Fruit fly (Drosophila melanogaster): ENCODE data around the gene Lip4.

The Lip4 gene

DNA sequence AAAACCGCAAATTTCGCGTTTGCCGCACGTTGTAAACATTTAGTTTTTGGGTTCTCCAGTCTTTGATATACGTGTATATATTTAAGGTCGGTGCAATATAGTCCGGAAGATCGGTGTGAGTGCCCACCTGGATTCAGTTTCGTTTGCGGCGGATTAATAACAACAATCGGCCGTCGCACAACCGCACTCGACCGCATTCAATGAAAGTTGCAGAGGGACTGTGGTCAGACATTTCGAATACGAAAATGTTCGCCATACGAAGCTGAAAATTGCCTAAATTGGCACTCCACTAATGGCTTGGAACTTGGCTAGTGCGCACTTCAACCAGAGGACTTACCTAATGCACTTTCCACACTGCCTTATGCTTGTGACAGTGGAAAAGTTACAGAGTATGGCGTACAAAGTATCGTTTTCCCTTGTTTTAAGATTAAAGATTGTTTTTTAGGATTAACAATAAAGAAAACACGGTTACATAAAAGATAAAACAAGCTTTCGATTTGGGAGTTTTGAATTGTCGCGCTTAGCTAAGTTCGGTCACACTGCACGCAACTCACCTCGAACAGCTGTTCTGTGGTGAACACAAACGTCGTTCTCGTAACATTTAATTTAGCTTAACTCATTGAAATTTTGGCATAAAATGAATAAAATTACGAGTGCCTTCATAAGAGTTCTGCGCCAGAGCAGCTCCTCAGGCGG lies 20.7 kb upstream of the Lip4 start, which contains the start of the genes Myo31DF and CG6094 (continued):
- TF ChIP-seq dpn (GFP tag; optimal IDR thresholded peaks at IDR 0.05), result peak; percentile 16 to 39
- peak; percentile 7 for TF ChIP-seq pnt (GFP tag; optimal IDR thresholded peaks at IDR 0.05)
- TF ChIP-seq Aef1 (GFP tag; IDR thresholded peaks at IDR 0.05), result no peak
- TF ChIP-seq peb (GFP tag; IDR thresholded peaks at IDR 0.05), result no peak
- no peak for TF ChIP-seq nerfin-1 (tag; optimal IDR thresholded peaks at IDR 0.05)
- no peak for TF ChIP-seq CG11085 (GFP tag; IDR thresholded peaks at IDR 0.05)
- no peak for TF ChIP-seq CG1832 (GFP tag; optimal IDR thresholded peaks at IDR 0.05)
- no peak for TF ChIP-seq cas (GFP tag; IDR thresholded peaks at IDR 0.05)
- TF ChIP-seq chn (GFP tag; optimal IDR thresholded peaks at IDR 0.05), result peak; percentile 23
- no peak for TF ChIP-seq p53 (GFP tag; optimal IDR thresholded peaks at IDR 0.05)
- TF ChIP-seq so (GFP tag; IDR thresholded peaks at IDR 0.05), result no peak
- peak; percentile 44 for TF ChIP-seq CG6854 (GFP tag; optimal IDR thresholded peaks at IDR 0.05)
- no peak for TF ChIP-seq CG31441 (GFP tag; IDR thresholded peaks at IDR 0.05)
- no peak for TF ChIP-seq CG3995 (GFP tag; optimal IDR thresholded peaks at IDR 0.05)
- TF ChIP-seq CG1233 (GFP tag; optimal IDR thresholded peaks at IDR 0.05), result no peak
- no peak for TF ChIP-seq cg (GFP tag; optimal IDR thresholded peaks at IDR 0.05)
- peak; percentile 47 for TF ChIP-seq CG2120 (GFP tag; optimal IDR thresholded peaks at IDR 0.05)
- peak; percentile 59 for TF ChIP-seq Vsx1 (GFP tag; optimal IDR thresholded peaks at IDR 0.05)
- peak; percentile 80 for TF ChIP-seq trem (tag; optimal IDR thresholded peaks at IDR 0.05)
- TF ChIP-seq ap (GFP tag; IDR thresholded peaks at IDR 0.05), result no peak
- no peak for TF ChIP-seq CG14860 (GFP tag; IDR thresholded peaks at IDR 0.05; ENCODE audit: partially characterized antibody)
- TF ChIP-seq gcm2 (GFP tag; optimal IDR thresholded peaks at IDR 0.05), result no peak
- no peak for TF ChIP-seq Atf-2 (GFP tag; optimal IDR thresholded peaks at IDR 0.05)
- TF ChIP-seq CG31224 (GFP tag; IDR thresholded peaks at IDR 0.05), result no peak; the same call in 1 of the 2 replicates
- peak; percentile 25 for TF ChIP-seq CG4424 (GFP tag; optimal IDR thresholded peaks at IDR 0.05)
- no peak for TF ChIP-seq CG7372 (GFP tag; IDR thresholded peaks at IDR 0.05)
- peak; percentile 40 for TF ChIP-seq fd102C (GFP tag; optimal IDR thresholded peaks at IDR 0.05)
- TF ChIP-seq grau (tag; optimal IDR thresholded peaks at IDR 0.05), result peak; percentile 29
- TF ChIP-seq luna (GFP tag; optimal IDR thresholded peaks at IDR 0.05), result no peak
- peak; percentile 40 for TF ChIP-seq CG12071 (GFP tag; optimal IDR thresholded peaks at IDR 0.05)
- peak; percentile 51; the same call in 1 of the 2 replicates for TF ChIP-seq CG32532 (GFP tag; IDR thresholded peaks at IDR 0.05)
- no peak; the same call in none of the 2 replicates for TF ChIP-seq Dref (GFP tag; IDR thresholded peaks at IDR 0.05)
- no peak for TF ChIP-seq CG10959 (GFP tag; IDR thresholded peaks at IDR 0.05)
- peak; percentile 65 for TF ChIP-seq bbx (GFP tag; IDR thresholded peaks at IDR 0.05; ENCODE audit: partially characterized antibody)
- TF ChIP-seq Adf1 (GFP tag; IDR thresholded peaks at IDR 0.05), result peak; percentile 15; the same call in 1 of the 2 replicates
- TF ChIP-seq pita (GFP tag; optimal IDR thresholded peaks at IDR 0.05), result peak; percentile 95
- no peak for TF ChIP-seq CG10979 (tag; optimal IDR thresholded peaks at IDR 0.05)
- TF ChIP-seq z (GFP tag; IDR thresholded peaks at IDR 0.05), result no peak
- peak; percentile 27 for TF ChIP-seq CG18011 (GFP tag; optimal IDR thresholded peaks at IDR 0.05)
- peak; percentile 24 for TF ChIP-seq CG11398 (GFP tag; optimal IDR thresholded peaks at IDR 0.05)
- TF ChIP-seq CG17328 (GFP tag; IDR thresholded peaks at IDR 0.05), result 0 out of 2 replicates have a peak, but pooled peaks have one; percentile 29
- TF ChIP-seq Abd-B (GFP tag; optimal IDR thresholded peaks at IDR 0.05), result peak; percentile 49
- TF ChIP-seq zen (tag; optimal IDR thresholded peaks at IDR 0.05), result peak; percentile 62
- no peak for TF ChIP-seq CG17359 (tag; optimal IDR thresholded peaks at IDR 0.05)
- TF ChIP-seq CG12769 (tag; optimal IDR thresholded peaks at IDR 0.05), result peak; percentile 76
- no peak for TF ChIP-seq CG17568 (GFP tag; optimal IDR thresholded peaks at IDR 0.05)
- no peak; the same call in 1 of the 2 replicates for TF ChIP-seq ara (GFP tag; IDR thresholded peaks at IDR 0.05)
- peak; percentile 51 for TF ChIP-seq Side (GFP tag; optimal IDR thresholded peaks at IDR 0.05)
- TF ChIP-seq yki (optimal IDR thresholded peaks at IDR 0.05), result no peak
- peak; percentile 39 for TF ChIP-seq Fer1 (GFP tag; optimal IDR thresholded peaks at IDR 0.05)
- no peak for TF ChIP-seq CG13775 (GFP tag; optimal IDR thresholded peaks at IDR 0.05)
